Fruit fly (Drosophila melanogaster) whole organism, adult: ENCODE data around the gene CG6295.

Experiments used
- CG11617 ChIP-seq: fragments of 200-800 bp; sonication (Bioruptor generic); optimal IDR thresholded peaks from 2 replicates; lab custom pipeline; 2017; ENCODE audit warnings: mild to moderate bottlenecking, missing biosample characterization, missing genetic modification reagents, missing genetic modification characterization
- CG12768 ChIP-seq: fragments of 200-800 bp; sonication (Bioruptor generic); optimal IDR thresholded peaks from 2 replicates; lab custom pipeline; 2017; ENCODE audit warnings: missing biosample characterization, missing genetic modification characterization, mild to moderate bottlenecking, moderate library complexity, missing genetic modification reagents
- CG14711 ChIP-seq: fragments of 200-800 bp; sonication (Bioruptor generic); optimal IDR thresholded peaks from 2 replicates; lab custom pipeline; 2018; ENCODE audit warnings: missing biosample characterization, mild to moderate bottlenecking, missing genetic modification characterization, moderate library complexity
- CG1620 ChIP-seq: fragments of 200-800 bp; sonication (Bioruptor generic); optimal IDR thresholded peaks from 2 replicates; lab custom pipeline; 2016; ENCODE audit warnings: missing biosample characterization, missing genetic modification characterization
- CG33017 ChIP-seq: fragments of 200-800 bp; sonication (Bioruptor generic); optimal IDR thresholded peaks from 2 replicates; lab custom pipeline; 2018; ENCODE audit warnings: missing biosample characterization, mild to moderate bottlenecking, missing genetic modification characterization, moderate library complexity
- CG5204 ChIP-seq: fragments of 200-800 bp; sonication (Bioruptor generic); optimal IDR thresholded peaks from 2 replicates; lab custom pipeline; 2016; ENCODE audit warnings: missing biosample characterization, missing genetic modification characterization
- CG7045 ChIP-seq: fragments of 200-800 bp; sonication (Bioruptor generic); optimal IDR thresholded peaks from 2 replicates; lab custom pipeline; 2017; ENCODE audit warnings: missing biosample characterization, mild to moderate bottlenecking, missing genetic modification characterization
- Clk ChIP-seq: fragments of 200-800 bp; sonication (Bioruptor generic); optimal IDR thresholded peaks from 2 replicates; lab custom pipeline; 2017; ENCODE audit warnings: missing biosample characterization, missing genetic modification characterization
- Mnt ChIP-seq: fragments of 200-800 bp; sonication (Bioruptor generic); optimal IDR thresholded peaks from 2 replicates; lab custom pipeline; 2016; ENCODE audit warnings: missing biosample characterization, mild to moderate bottlenecking, missing genetic modification characterization
- cic ChIP-seq: fragments of 200-800 bp; sonication (Bioruptor generic); optimal IDR thresholded peaks from 2 replicates; lab custom pipeline; 2017; ENCODE audit warnings: missing biosample characterization, mild to moderate bottlenecking, missing genetic modification characterization, moderate library complexity
- kay ChIP-seq: fragments of 200-800 bp; sonication (Bioruptor generic); peaks from one replicate; lab custom pipeline; 2016; ENCODE audit warnings: missing biosample characterization, missing genetic modification characterization, borderline replicate concordance
- ovo ChIP-seq: fragments of 200-800 bp; sonication (Bioruptor generic); optimal IDR thresholded peaks from 2 replicates; lab custom pipeline; 2016; ENCODE audit warnings: missing biosample characterization, missing genetic modification characterization
- tj ChIP-seq: fragments of 200-800 bp; sonication (Bioruptor generic); optimal IDR thresholded peaks from 3 replicates; lab custom pipeline; 2017; ENCODE audit warnings: missing biosample characterization, mild to moderate bottlenecking, missing genetic modification characterization, moderate library complexity
- toe ChIP-seq: fragments of 200-800 bp; sonication (Bioruptor generic); optimal IDR thresholded peaks from 2 replicates; lab custom pipeline; 2016; ENCODE audit warnings: missing biosample characterization, missing genetic modification characterization

DNA sequence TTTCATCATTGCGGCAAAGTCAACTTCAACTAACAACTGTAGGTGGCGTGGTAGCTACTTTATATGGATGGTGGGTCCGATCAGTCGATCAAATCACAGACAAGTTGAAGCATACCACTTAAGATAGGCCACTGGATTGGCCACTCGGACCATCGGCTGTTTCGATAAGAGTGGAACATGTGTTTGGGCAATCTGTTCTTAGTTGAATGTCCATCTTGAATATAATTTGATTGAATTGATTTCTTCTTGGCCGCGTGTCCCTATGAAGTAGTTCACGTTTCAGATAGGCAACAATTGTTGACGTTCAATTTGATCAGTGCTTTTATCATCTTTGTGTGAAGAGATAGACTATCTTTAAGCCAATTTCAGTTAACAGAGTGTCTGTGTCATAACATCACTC lies at the start of gene CG6295:
- TF ChIP-seq kay (GFP tag; lab: Kevin White, UChicago) = no peak
- TF ChIP-seq CG11617 = no peak
- no peak for TF ChIP-seq tj
- TF ChIP-seq ovo (GFP tag; lab: Kevin White, UChicago) = no peak
- no peak for TF ChIP-seq toe (GFP tag; lab: Kevin White, UChicago)
- TF ChIP-seq CG14711 = no peak
- no peak for TF ChIP-seq CG5204 (GFP tag; lab: Kevin White, UChicago)
- TF ChIP-seq CG12768 (GFP tag; lab: Kevin White, UChicago) = no peak
- no peak for TF ChIP-seq CG33017
- no peak for TF ChIP-seq CG1620 (GFP tag; lab: Kevin White, UChicago)
- no peak for TF ChIP-seq CG7045 (GFP tag; lab: Kevin White, UChicago)
- no peak for TF ChIP-seq Mnt
- no peak for TF ChIP-seq cic (GFP tag; lab: Kevin White, UChicago)
- no peak for TF ChIP-seq Clk (GFP tag; lab: Kevin White, UChicago)
